Fruit fly (Drosophila melanogaster) whole organism: Measurements from ENCODE around the gene Syx17.

Experiments
- CG8478 ChIP-seq: fragments of >200 bp; optimal IDR thresholded peaks from 2 replicates; lab custom pipeline; 2018; ENCODE audit warnings: inconsistent platforms
- Dll ChIP-seq: fragments of >200 bp; optimal IDR thresholded peaks from 2 replicates; lab custom pipeline; 2017
- EcR ChIP-seq, 2 experiments: fragments of >200 bp; optimal IDR thresholded peaks; 2 replicates each; lab custom pipeline; 2017; ENCODE audit warnings: missing biosample characterization in 2 of 2, missing genetic modification characterization in 2 of 2, missing genetic modification reagents in 2 of 2
- pan ChIP-seq: fragments of >200 bp; optimal IDR thresholded peaks from 2 replicates; lab custom pipeline; 2017
- psq ChIP-seq: fragments of >200 bp; optimal IDR thresholded peaks from 2 replicates; lab custom pipeline; 2017
- usp ChIP-seq: fragments of >200 bp; optimal IDR thresholded peaks from 2 replicates; lab custom pipeline; 2017; ENCODE audit warnings: missing biosample characterization, missing genetic modification characterization, mixed read lengths

The Syx17 gene

dm6 chr3L:4384326-4384662 is 19.0 kb upstream of the Syx17 start, which contains the start of gene slow:
Gene slow, plus strand, starts transcription at chr3L:4384442.
- TF ChIP-seq Dll (no peak), CG8478 (lab: Kevin White, UChicago) (no peak), psq (lab: Kevin White, UChicago) (no peak), usp (GFP tag; lab: Kevin White, UChicago) (no peak), pan (lab: Kevin White, UChicago) (no peak), EcR (GFP tag; optimal IDR thresholded peaks at IDR 0.05; lab: Kevin White, UChicago) (no peak)

- TF ChIP-seq CG8478 (lab: Kevin White, UChicago) = no peak
- no peak for TF ChIP-seq Dll
- no peak for TF ChIP-seq pan (lab: Kevin White, UChicago)
- no peak for TF ChIP-seq EcR (GFP tag; optimal IDR thresholded peaks at IDR 0.05; lab: Kevin White, UChicago)
- no peak for TF ChIP-seq usp (GFP tag; lab: Kevin White, UChicago)
- no peak for TF ChIP-seq psq (lab: Kevin White, UChicago)
Observed at dm6 chr3L:4388215-4388614, 15.1 kb upstream of the Syx17 start.

- TF ChIP-seq pan (lab: Kevin White, UChicago) = no peak
- no peak for TF ChIP-seq psq (lab: Kevin White, UChicago)
- TF ChIP-seq CG8478 (lab: Kevin White, UChicago) = no peak
- no peak for TF ChIP-seq usp (GFP tag; lab: Kevin White, UChicago)
- TF ChIP-seq Dll = no peak
- TF ChIP-seq EcR (GFP tag; optimal IDR thresholded peaks at IDR 0.05; lab: Kevin White, UChicago) = no peak
Observed at dm6 chr3L:4389104-4389503, 14.2 kb upstream of the Syx17 start.

DNA sequence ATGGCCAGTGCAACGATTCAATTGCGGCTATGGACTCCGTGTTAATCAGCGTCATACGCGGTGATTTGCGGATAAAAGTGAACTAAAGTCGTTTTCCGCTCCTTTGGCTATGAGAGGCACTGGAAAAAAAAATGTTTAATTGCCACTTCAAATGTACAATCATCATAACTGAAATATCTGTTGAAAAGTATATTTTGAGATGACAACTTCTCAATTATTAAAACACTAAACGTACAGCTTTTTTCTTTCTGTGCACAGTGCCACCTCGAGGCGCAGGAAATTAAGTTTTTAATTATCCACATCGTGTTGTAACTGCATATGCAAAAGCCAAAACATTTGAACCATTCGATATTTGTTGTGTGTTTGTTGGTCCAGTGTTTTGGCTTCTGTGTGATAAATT is 10.4 kb upstream of the Syx17 start:
- TF ChIP-seq pan (lab: Kevin White, UChicago) (no peak), usp (GFP tag; lab: Kevin White, UChicago) (no peak), Dll (no peak), psq (lab: Kevin White, UChicago) (no peak), CG8478 (lab: Kevin White, UChicago) (no peak), EcR (GFP tag; optimal IDR thresholded peaks at IDR 0.05; lab: Kevin White, UChicago) (no peak)

DNA sequence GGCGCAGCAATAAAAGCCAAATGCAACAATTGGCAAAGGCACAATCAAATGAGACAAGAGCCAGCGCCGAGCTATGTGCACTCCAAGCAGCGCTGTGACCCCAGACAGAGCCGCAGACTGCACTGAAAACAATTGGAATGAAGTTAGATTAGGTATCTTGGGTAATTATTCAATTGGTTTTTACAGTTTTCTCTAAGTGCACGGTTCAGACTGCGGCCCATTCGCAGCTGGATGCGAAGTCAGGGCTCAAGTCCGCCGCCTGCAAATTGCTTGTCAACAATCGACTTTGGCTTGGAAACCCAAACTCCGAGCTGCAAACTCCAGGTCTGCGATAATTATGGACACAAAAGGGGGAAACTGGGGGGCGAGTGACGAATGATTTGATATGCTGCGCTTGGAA is 9.6 kb upstream of the Syx17 start:
- no peak for TF ChIP-seq psq (lab: Kevin White, UChicago)
- peak in 1 of 2 experiments; percentile 55 for TF ChIP-seq EcR (GFP tag; optimal IDR thresholded peaks at IDR 0.05; lab: Kevin White, UChicago)
- TF ChIP-seq CG8478 (lab: Kevin White, UChicago) = no peak

DNA sequence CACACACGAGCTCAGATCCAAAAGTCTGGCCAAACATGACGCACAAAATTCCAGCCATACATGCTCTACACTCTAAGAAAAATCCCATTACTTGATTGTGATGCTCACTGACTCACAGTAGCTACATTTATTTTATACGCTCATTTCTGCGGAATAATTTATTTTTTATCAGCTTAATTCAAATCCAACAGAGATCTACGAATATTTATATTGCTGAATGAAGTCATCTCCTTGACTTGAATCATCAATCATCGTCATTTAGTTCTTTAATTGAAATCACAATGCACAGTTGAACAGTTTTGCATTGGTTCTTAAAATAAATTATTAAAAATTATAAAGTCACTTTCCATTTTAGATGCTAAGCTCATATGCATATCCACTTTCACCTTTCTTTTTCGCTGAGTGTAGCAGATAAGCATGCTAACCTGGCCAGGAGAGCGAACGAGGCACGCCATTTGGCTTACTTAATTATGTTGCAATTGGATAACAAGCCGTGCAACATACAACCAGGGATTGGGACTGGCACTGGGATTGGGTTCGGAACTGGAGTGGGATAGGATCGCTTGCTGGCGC is 7.7 kb upstream of the Syx17 start:
- no peak for TF ChIP-seq pan (lab: Kevin White, UChicago)
- TF ChIP-seq usp (GFP tag; lab: Kevin White, UChicago) = no peak
- no peak for TF ChIP-seq CG8478 (lab: Kevin White, UChicago)
- no peak for TF ChIP-seq Dll
- TF ChIP-seq psq (lab: Kevin White, UChicago) = no peak
- TF ChIP-seq EcR (GFP tag; optimal IDR thresholded peaks at IDR 0.05; lab: Kevin White, UChicago) = no peak

DNA sequence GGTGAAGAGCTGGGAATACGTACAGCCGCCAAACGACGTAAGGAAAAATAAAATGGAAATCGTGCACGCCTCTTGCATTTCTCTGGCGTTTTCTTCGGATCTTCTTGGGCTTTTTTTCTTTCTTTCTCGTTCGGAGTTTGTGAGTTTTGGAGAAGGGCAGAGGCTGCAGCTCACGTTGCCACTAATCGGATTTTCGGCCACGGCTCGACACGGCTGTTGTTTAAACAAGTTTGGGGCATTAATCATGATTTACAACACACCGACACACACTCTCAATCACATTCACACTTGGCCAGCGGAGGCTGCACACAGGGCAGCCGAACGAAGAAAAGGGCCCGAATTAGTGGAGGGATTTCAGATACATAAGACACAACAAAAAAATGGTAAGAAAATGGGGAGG is 6.9 kb upstream of the Syx17 start:
- TF ChIP-seq pan (lab: Kevin White, UChicago) (no peak), CG8478 (lab: Kevin White, UChicago) (no peak), Dll (no peak), psq (lab: Kevin White, UChicago) (no peak), EcR (GFP tag; optimal IDR thresholded peaks at IDR 0.05; lab: Kevin White, UChicago) (no peak), usp (GFP tag; lab: Kevin White, UChicago) (no peak)

dm6 chr3L:4397137-4397536 is 6.2 kb upstream of the Syx17 start:
- TF ChIP-seq usp (GFP tag; lab: Kevin White, UChicago) = no peak
- TF ChIP-seq pan (lab: Kevin White, UChicago) = no peak
- no peak for TF ChIP-seq EcR (GFP tag; optimal IDR thresholded peaks at IDR 0.05; lab: Kevin White, UChicago)
- TF ChIP-seq psq (lab: Kevin White, UChicago) = no peak
- TF ChIP-seq CG8478 (lab: Kevin White, UChicago) = no peak
- no peak for TF ChIP-seq Dll

DNA sequence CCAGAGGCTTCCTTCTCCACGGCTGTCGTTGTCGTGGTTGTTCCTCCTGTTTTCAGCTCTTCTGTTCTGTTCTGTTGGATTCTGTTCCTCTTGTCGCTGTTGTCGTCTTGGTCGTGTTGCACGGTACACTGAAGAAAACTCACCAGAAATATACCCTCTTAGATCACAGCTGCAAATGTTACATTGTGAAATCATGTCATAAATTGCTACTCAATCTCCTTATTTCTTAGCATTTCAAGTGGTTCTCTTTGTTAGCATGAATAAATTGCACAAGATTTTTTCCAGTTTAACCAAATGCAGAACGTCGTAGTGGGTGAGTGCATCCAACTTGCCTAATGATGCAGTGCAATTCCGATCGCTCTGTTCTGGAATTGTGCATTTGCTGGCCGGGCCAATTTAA is 5.4 kb upstream of the Syx17 start:
- TF ChIP-seq EcR (GFP tag; optimal IDR thresholded peaks at IDR 0.05; lab: Kevin White, UChicago) (no peak), pan (lab: Kevin White, UChicago) (no peak), Dll (no peak), usp (GFP tag; lab: Kevin White, UChicago) (no peak), psq (lab: Kevin White, UChicago) (no peak)

dm6 chr3L:4399905-4400304 is 3.4 kb upstream of the Syx17 start:
- TF ChIP-seq EcR (GFP tag; optimal IDR thresholded peaks at IDR 0.05; lab: Kevin White, UChicago) = no peak
- TF ChIP-seq CG8478 (lab: Kevin White, UChicago) = no peak
- no peak for TF ChIP-seq Dll
- no peak for TF ChIP-seq pan (lab: Kevin White, UChicago)
- TF ChIP-seq psq (lab: Kevin White, UChicago) = no peak
- no peak for TF ChIP-seq usp (GFP tag; lab: Kevin White, UChicago)

DNA sequence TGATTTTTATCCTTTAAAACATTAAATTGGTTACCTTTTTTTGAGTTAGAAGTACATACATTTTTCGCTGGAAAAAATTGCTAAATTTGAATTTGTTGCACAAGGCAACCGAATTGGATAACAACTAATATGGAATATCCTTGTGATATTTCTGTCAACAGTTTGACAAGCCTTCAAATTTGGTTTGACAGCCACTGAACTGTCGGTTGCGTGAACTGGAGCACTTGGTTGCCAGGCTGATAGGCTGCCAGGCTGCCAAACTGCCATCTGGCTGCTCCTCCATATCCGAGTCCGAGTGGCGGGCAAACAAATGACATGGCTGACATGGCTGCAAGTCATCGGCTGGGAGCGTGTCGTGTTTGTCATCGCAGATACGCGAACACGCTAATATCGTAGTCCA is 2.0 kb upstream of the Syx17 start:
- TF ChIP-seq EcR (GFP tag; optimal IDR thresholded peaks at IDR 0.05; lab: Kevin White, UChicago) = no peak
- TF ChIP-seq CG8478 (lab: Kevin White, UChicago) = no peak
- TF ChIP-seq pan (lab: Kevin White, UChicago) = no peak
- TF ChIP-seq usp (GFP tag; lab: Kevin White, UChicago) = no peak
- TF ChIP-seq Dll = no peak

- TF ChIP-seq Dll = no peak
- no peak for TF ChIP-seq pan (lab: Kevin White, UChicago)
- no peak for TF ChIP-seq CG8478 (lab: Kevin White, UChicago)
- TF ChIP-seq psq (lab: Kevin White, UChicago) = no peak
- no peak for TF ChIP-seq EcR (GFP tag; optimal IDR thresholded peaks at IDR 0.05; lab: Kevin White, UChicago)
- TF ChIP-seq usp (GFP tag; lab: Kevin White, UChicago) = no peak
Observed at dm6 chr3L:4405922-4406321, 2.6 kb downstream of the Syx17 start, which contains the start of gene CG15019. Gene CG15019, minus strand, starts transcription at chr3L:4406059.
